Worm (Caenorhabditis elegans): ENCODE measurements around the gene Y52E8A.2.

DNA sequence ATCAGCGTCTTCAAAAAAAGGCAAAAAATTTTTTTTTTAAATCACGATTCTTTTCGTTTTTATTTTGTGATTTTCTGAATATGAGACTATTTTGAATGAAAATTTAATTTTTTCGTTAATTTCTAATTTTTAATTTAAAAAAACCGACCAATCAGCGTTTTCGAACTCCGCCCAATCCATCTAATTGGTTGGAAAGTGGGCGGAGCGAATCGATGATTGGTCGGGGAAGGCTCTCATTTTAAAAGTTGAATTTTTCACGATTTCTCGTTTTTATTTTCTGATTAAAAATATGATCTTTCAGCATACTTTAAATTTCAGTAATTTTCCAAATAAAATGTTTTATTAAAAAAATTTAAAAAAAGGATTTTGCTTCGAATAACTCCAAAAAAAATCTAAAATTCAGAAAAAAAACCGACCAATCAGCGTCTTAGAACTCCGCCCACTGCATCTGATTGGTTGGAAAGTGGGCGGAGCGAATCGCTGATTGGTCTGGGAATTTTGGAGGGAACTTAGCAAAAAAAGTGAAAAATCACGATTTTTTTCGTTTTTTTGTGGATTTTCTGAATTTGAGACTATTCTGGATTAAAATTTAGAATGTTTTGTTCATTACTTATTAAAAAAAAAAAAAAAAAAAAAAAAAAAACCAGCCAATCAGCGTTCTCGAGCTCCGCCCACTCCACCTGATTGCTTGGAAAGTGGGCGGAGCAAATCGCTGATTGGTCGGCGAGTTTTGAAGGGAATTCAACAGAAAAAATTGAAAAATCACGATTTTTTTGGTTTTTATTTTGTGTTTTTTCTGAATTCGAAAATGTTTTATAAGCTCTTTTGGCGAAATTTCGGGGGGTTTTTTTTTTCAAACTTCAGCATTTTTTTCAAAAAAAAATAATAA is 36.1 kb upstream of the Y52E8A.2 start:
- no peak for TF ChIP-seq pag-3 (tag; optimal IDR thresholded peaks at IDR 0.05; ENCODE audit: borderline replicate concordance)
- no peak for TF ChIP-seq sox-4 (tag; optimal IDR thresholded peaks at IDR 0.05)
- TF ChIP-seq Y22D7AL.16 (tag; optimal IDR thresholded peaks at IDR 0.05), result no peak
- TF ChIP-seq tbx-2 (tag; optimal IDR thresholded peaks at IDR 0.05), result no peak
- no peak for TF ChIP-seq C38D4.7 (GFP tag; optimal IDR thresholded peaks at IDR 0.05)
- no peak for TF ChIP-seq ama-1 (optimal IDR thresholded peaks at IDR 0.05)
- TF ChIP-seq pha-4 (tag; optimal IDR thresholded peaks at IDR 0.05), result no peak
- TF ChIP-seq nfya-1 (tag; optimal IDR thresholded peaks at IDR 0.05), result peak; percentile 81
- TF ChIP-seq nhr-232 (tag; optimal IDR thresholded peaks at IDR 0.05), result no peak
- no peak for TF ChIP-seq hlh-13 (GFP tag; optimal IDR thresholded peaks at IDR 0.05)
- TF ChIP-seq ceh-22 (tag; optimal IDR thresholded peaks at IDR 0.05), result no peak

Data from whole organism, late embryonic.